Worm (Caenorhabditis elegans) whole organism, young adult: ENCODE results near the gene scl-1.

ENCODE experiments used
- C06A6.2 ChIP-seq: fragments of 200-800 bp; sonication (Bioruptor generic); conservative IDR thresholded peaks from 2 replicates; pipeline ENCODE4 v1.3.6; 2022; ENCODE audit warnings: missing genetic modification characterization, missing compliant biosample characterization
- C17E4.6 ChIP-seq: fragments of 200-800 bp; sonication (Bioruptor generic); IDR thresholded peaks from 2 replicates; pipeline ENCODE4 v1.3.6; 2022; ENCODE audit warnings: missing genetic modification reagents, missing genetic modification characterization, missing compliant biosample characterization
- F22D6.2 ChIP-seq: sonication (generic microtip); optimal IDR thresholded peaks from 2 replicates; lab custom pipeline; 2016; ENCODE audit warnings: mild to moderate bottlenecking, missing genetic modification characterization, missing compliant biosample characterization
- F49E8.2 ChIP-seq: sonication (generic microtip); optimal IDR thresholded peaks from 3 replicates; lab custom pipeline; 2017; ENCODE audit warnings: missing genetic modification characterization, mild to moderate bottlenecking, missing compliant biosample characterization, antibody characterized with exemption, moderate library complexity; ENCODE audit not compliant: insufficient read depth
- Y53G8AR.9 ChIP-seq: fragments of 200-800 bp; sonication (Bioruptor generic); conservative IDR thresholded peaks from 2 replicates; pipeline ENCODE4 v1.3.6; 2022; ENCODE audit warnings: missing genetic modification reagents, missing genetic modification characterization, missing compliant biosample characterization
- Y56A3A.18 ChIP-seq: fragments of 200-800 bp; sonication (Bioruptor generic); IDR thresholded peaks from 2 replicates; pipeline ENCODE4 v1.3.6; 2022; ENCODE audit warnings: missing genetic modification reagents, missing genetic modification characterization, missing compliant biosample characterization
- ZK185.1 ChIP-seq: sonication (generic microtip); optimal IDR thresholded peaks from 2 replicates; lab custom pipeline; 2016; ENCODE audit warnings: mild to moderate bottlenecking, missing genetic modification characterization, missing compliant biosample characterization; ENCODE audit not compliant: poor library complexity, severe bottlenecking
- akir-1 ChIP-seq: fragments of 200-800 bp; sonication (Bioruptor generic); optimal IDR thresholded peaks from 2 replicates; lab custom pipeline; 2018; ENCODE audit warnings: mild to moderate bottlenecking, missing genetic modification characterization, moderate library complexity, missing compliant biosample characterization
- aptf-2 ChIP-seq: fragments of 200-800 bp; sonication (Bioruptor generic); conservative IDR thresholded peaks from 2 replicates; pipeline ENCODE4 v1.3.6; 2022; ENCODE audit warnings: missing genetic modification reagents, missing genetic modification characterization, missing compliant biosample characterization
- attf-6 ChIP-seq: fragments of 200-800 bp; sonication (Bioruptor generic); IDR thresholded peaks from 2 replicates; pipeline ENCODE4 v1.3.6; 2022; ENCODE audit warnings: missing genetic modification reagents, missing genetic modification characterization, missing compliant biosample characterization
- cebp-1 ChIP-seq, 2 experiments: fragments of 200-800 bp in 1 of 2; sonication (Bioruptor generic) in 1 of 2; sonication (generic microtip) in 1 of 2; IDR thresholded peaks in 1 of 2; optimal IDR thresholded peaks in 1 of 2; 2 replicates each; pipeline versions ENCODE4 v1.3.6 to Lab custom; 2017 to 2022; ENCODE audit warnings: missing compliant biosample characterization in 2 of 2, missing genetic modification characterization in 2 of 2, mild to moderate bottlenecking in 1 of 2, missing genetic modification reagents in 1 of 2, moderate library complexity in 1 of 2
- cebp-2 ChIP-seq: fragments of 200-800 bp; sonication (Bioruptor generic); IDR thresholded peaks from 2 replicates; pipeline ENCODE4 v1.3.6; 2022; ENCODE audit warnings: missing genetic modification characterization, missing compliant biosample characterization
- ceh-91 ChIP-seq: fragments of 200-800 bp; sonication (Bioruptor generic); IDR thresholded peaks from 2 replicates; pipeline ENCODE4 v1.3.6; 2022; ENCODE audit warnings: missing genetic modification reagents, missing genetic modification characterization, missing compliant biosample characterization
- dpff-1 ChIP-seq: sonication (generic microtip); optimal IDR thresholded peaks from 2 replicates; lab custom pipeline; 2017; ENCODE audit warnings: mild to moderate bottlenecking, missing genetic modification characterization, missing compliant biosample characterization
- dpl-1 ChIP-seq: fragments of 150-350 bp; optimal IDR thresholded peaks from 2 replicates; lab custom pipeline; 2014; ENCODE audit warnings: missing biosample characterization, missing genetic modification reagents, missing genetic modification characterization
- egl-44 ChIP-seq: fragments of 200-800 bp; sonication (Bioruptor generic); IDR thresholded peaks from 2 replicates; pipeline ENCODE4 v1.3.6; 2022; ENCODE audit warnings: missing genetic modification reagents, missing genetic modification characterization, missing compliant biosample characterization
- him-1 ChIP-seq: sonication (generic microtip); optimal IDR thresholded peaks from 2 replicates; lab custom pipeline; 2016; ENCODE audit warnings: missing genotype, missing genetic modification reagents, missing genetic modification characterization, missing compliant biosample characterization
- hrde-1 ChIP-seq: sonication (generic microtip); optimal IDR thresholded peaks from 2 replicates; lab custom pipeline; 2016; ENCODE audit warnings: missing genetic modification characterization, mild to moderate bottlenecking, missing compliant biosample characterization, moderate library complexity, missing genotype, missing genetic modification reagents, borderline replicate concordance
- lin-54 ChIP-seq: fragments of 200-800 bp; sonication (Bioruptor generic); optimal IDR thresholded peaks from 2 replicates; lab custom pipeline; 2018; ENCODE audit warnings: mild to moderate bottlenecking, missing genetic modification characterization, missing compliant biosample characterization
- madf-10 ChIP-seq: sonication (generic microtip); optimal IDR thresholded peaks from 2 replicates; lab custom pipeline; 2016; ENCODE audit warnings: mild to moderate bottlenecking, missing genetic modification characterization, missing compliant biosample characterization
- madf-6 ChIP-seq: fragments of 200-800 bp; sonication (Bioruptor generic); IDR thresholded peaks from 2 replicates; pipeline ENCODE4 v1.3.6; 2022; ENCODE audit warnings: missing genetic modification reagents, missing genetic modification characterization, missing compliant biosample characterization
- mcd-1 ChIP-seq: fragments of 200-800 bp; sonication (Bioruptor generic); IDR thresholded peaks from 2 replicates; pipeline ENCODE4 v1.3.6; 2022; ENCODE audit warnings: missing genetic modification reagents, missing genetic modification characterization, missing compliant biosample characterization
- mel-28 ChIP-seq: sonication (generic microtip); optimal IDR thresholded peaks from 2 replicates; lab custom pipeline; 2016; ENCODE audit warnings: borderline replicate concordance, mild to moderate bottlenecking, missing genetic modification characterization, missing compliant biosample characterization
- nfya-1 ChIP-seq: sonication (generic microtip); optimal IDR thresholded peaks from 2 replicates; lab custom pipeline; 2017; ENCODE audit warnings: antibody characterized with exemption, missing compliant biosample characterization, missing genetic modification characterization, borderline replicate concordance; ENCODE audit not compliant: insufficient read depth
- pha-4 ChIP-seq: fragments of 150-350 bp; sonication (generic microtip); optimal IDR thresholded peaks from 2 replicates; lab custom pipeline; 2014; ENCODE audit warnings: missing biosample characterization, missing genetic modification reagents, missing genetic modification characterization
- sea-2 ChIP-seq: fragments of 200-800 bp; sonication (Bioruptor generic); IDR thresholded peaks from 2 replicates; pipeline ENCODE4 v1.3.6; 2022; ENCODE audit warnings: missing genetic modification characterization, missing compliant biosample characterization
- snpc-3.4 ChIP-seq: sonication (generic microtip); optimal IDR thresholded peaks from 2 replicates; lab custom pipeline; 2017; ENCODE audit warnings: missing genetic modification characterization, mild to moderate bottlenecking, missing compliant biosample characterization, antibody characterized with exemption, moderate library complexity, missing genotype, missing genetic modification reagents
- somi-1 ChIP-seq: fragments of 200-800 bp; sonication (Bioruptor generic); optimal IDR thresholded peaks from 2 replicates; lab custom pipeline; 2018; ENCODE audit warnings: mild to moderate bottlenecking, missing genetic modification characterization, missing compliant biosample characterization
- sptf-2 ChIP-seq: fragments of 200-800 bp; sonication (Bioruptor generic); optimal IDR thresholded peaks from 2 replicates; lab custom pipeline; 2018; ENCODE audit warnings: mild to moderate bottlenecking, missing genetic modification characterization, missing compliant biosample characterization
- tbp1 ChIP-seq: fragments of 200-800 bp; sonication (Bioruptor generic); optimal IDR thresholded peaks from 2 replicates; lab custom pipeline; 2018; ENCODE audit warnings: mild to moderate bottlenecking, missing genetic modification characterization, missing compliant biosample characterization
- unc-62 ChIP-seq: fragments of 150-350 bp; optimal IDR thresholded peaks from 2 replicates; lab custom pipeline; 2014; ENCODE audit warnings: missing biosample characterization, missing genetic modification reagents, missing genetic modification characterization
- zfh-2 ChIP-seq: fragments of 200-800 bp; sonication (Bioruptor generic); conservative IDR thresholded peaks from 2 replicates; pipeline ENCODE4 v1.3.6; 2022; ENCODE audit warnings: missing genetic modification reagents, missing genetic modification characterization, missing compliant biosample characterization
- ztf-18 ChIP-seq: sonication (generic microtip); optimal IDR thresholded peaks from 2 replicates; lab custom pipeline; 2016; ENCODE audit warnings: missing genotype, mild to moderate bottlenecking, missing genetic modification characterization, missing compliant biosample characterization

scl-1 gene

ce11 chrIV:13063714-13064113 is 7.6 kb downstream of the scl-1 start, which contains the start of gene scl-5:
TSS of gene scl-5 (plus strand) at chrIV:13064014.
- TF ChIP-seq him-1 (tag; lab: Kevin White, UChicago) = no peak
- no peak for TF ChIP-seq madf-10
- TF ChIP-seq aptf-2 (GFP tag; lab: Robert Waterston, UW) = no peak
- TF ChIP-seq ztf-18 (tag; lab: Kevin White, UChicago) = no peak
- TF ChIP-seq Y53G8AR.9 (GFP tag; lab: Robert Waterston, UW) = no peak
- TF ChIP-seq F49E8.2 (tag; lab: Kevin White, UChicago) = no peak
- TF ChIP-seq mcd-1 (GFP tag; lab: Robert Waterston, UW) = no peak
- TF ChIP-seq dpff-1 = no peak
- TF ChIP-seq hrde-1 (tag; lab: Kevin White, UChicago) = no peak
- no peak for TF ChIP-seq cebp-1 (GFP tag; IDR thresholded peaks at IDR 0.05; lab: Robert Waterston, UW)
- no peak for TF ChIP-seq cebp-1 (tag; optimal IDR thresholded peaks at IDR 0.05; lab: Kevin White, UChicago)
- TF ChIP-seq ZK185.1 (tag; lab: Kevin White, UChicago) = no peak
- no peak for TF ChIP-seq nfya-1 (tag; lab: Kevin White, UChicago)
- no peak for TF ChIP-seq zfh-2 (GFP tag; lab: Robert Waterston, UW)
- TF ChIP-seq mel-28 (tag; lab: Kevin White, UChicago) = no peak

ce11 chrIV:13066044-13066443 is 9.9 kb downstream of the scl-1 start:
- peak; percentile 81; the same call in 1 of the 2 replicates for TF ChIP-seq cebp-2 (GFP tag; lab: Robert Waterston, UW)
- TF ChIP-seq zfh-2 (GFP tag; lab: Robert Waterston, UW) = peak; percentile 63
- TF ChIP-seq akir-1 (GFP tag; lab: Kevin White, UChicago) = no peak
- no peak for TF ChIP-seq unc-62 (GFP tag; lab: Kevin White, UChicago)
- no peak for TF ChIP-seq attf-6

ce11 chrIV:13067200-13067599 is 11.1 kb downstream of the scl-1 start, which contains the start of gene col-131:
TSS of gene col-131 (minus strand) at chrIV:13067300.
- TF ChIP-seq sea-2 (GFP tag; lab: Robert Waterston, UW) = no peak
- no peak for TF ChIP-seq him-1 (tag; lab: Kevin White, UChicago)
- no peak for TF ChIP-seq mel-28 (tag; lab: Kevin White, UChicago)
- no peak for TF ChIP-seq Y56A3A.18 (GFP tag; lab: Robert Waterston, UW)
- TF ChIP-seq zfh-2 (GFP tag; lab: Robert Waterston, UW) = no peak
- TF ChIP-seq F49E8.2 (tag; lab: Kevin White, UChicago) = no peak
- no peak for TF ChIP-seq F22D6.2 (tag; lab: Kevin White, UChicago)
- TF ChIP-seq sptf-2 (GFP tag; lab: Kevin White, UChicago) = no peak
- no peak for TF ChIP-seq ceh-91 (GFP tag; lab: Robert Waterston, UW)
- no peak for TF ChIP-seq madf-6
- no peak for TF ChIP-seq pha-4 (tag; lab: Kevin White, UChicago)
- TF ChIP-seq C17E4.6 = no peak
- TF ChIP-seq egl-44 = no peak
- no peak for TF ChIP-seq dpl-1 (GFP tag; lab: Kevin White, UChicago)
- TF ChIP-seq snpc-3.4 = no peak
- no peak for TF ChIP-seq C06A6.2 (GFP tag; lab: Robert Waterston, UW)
- TF ChIP-seq tbp1 (GFP tag; lab: Kevin White, UChicago) = no peak
- TF ChIP-seq somi-1 = no peak

- TF ChIP-seq zfh-2 (GFP tag; lab: Robert Waterston, UW) = no peak
- TF ChIP-seq lin-54 (GFP tag; lab: Kevin White, UChicago) = no peak
- TF ChIP-seq C17E4.6 = no peak
Observed at ce11 chrIV:13068451-13068850, 12.3 kb downstream of the scl-1 start, which contains the start of gene scl-6. TSS of gene scl-6 (plus strand) at chrIV:13068751.
